Worm (Caenorhabditis elegans) whole organism, L1 larva: Measurements from ENCODE around the gene C17H11.5.
"Not testable (repeated sequence)": the region's sequence is repeated elsewhere in the genome, so short reads cannot be mapped to it uniquely, and the experiment has no call there.

Experiments used
- fkh-10 ChIP-seq: sonication (generic microtip); optimal IDR thresholded peaks from 2 replicates; lab custom pipeline; 2017; ENCODE audit warnings: missing biosample characterization, missing genetic modification reagents, missing genetic modification characterization
- fkh-8 ChIP-seq: sonication (generic microtip); optimal IDR thresholded peaks from 2 replicates; lab custom pipeline; 2016; ENCODE audit warnings: mild to moderate bottlenecking, missing genetic modification characterization, missing compliant biosample characterization
- lsy-2 ChIP-seq, 2 experiments: fragments of 150-350 bp; optimal IDR thresholded peaks; 2 replicates each; lab custom pipeline; 2014; ENCODE audit warnings: missing biosample characterization in 2 of 2, missing genetic modification characterization in 2 of 2
- nhr-12 ChIP-seq: sonication (generic microtip); optimal IDR thresholded peaks from 2 replicates; lab custom pipeline; 2017; ENCODE audit warnings: missing biosample characterization, missing genetic modification characterization
- nhr-76 ChIP-seq: sonication (generic microtip); optimal IDR thresholded peaks from 2 replicates; lab custom pipeline; 2017; ENCODE audit warnings: missing biosample characterization, missing genetic modification characterization
- nhr-85 ChIP-seq: sonication (generic microtip); peaks from one replicate; lab custom pipeline; 2016; ENCODE audit warnings: missing genetic modification characterization, inconsistent platforms, missing compliant biosample characterization
- rnt-1 ChIP-seq: sonication (generic microtip); optimal IDR thresholded peaks from 2 replicates; lab custom pipeline; 2016; ENCODE audit warnings: mild to moderate bottlenecking, missing genetic modification characterization, moderate library complexity, missing compliant biosample characterization
- tlp-1 ChIP-seq: fragments of 150-350 bp; optimal IDR thresholded peaks from 2 replicates; lab custom pipeline; 2014; ENCODE audit warnings: missing biosample characterization, missing genetic modification characterization
- ztf-11 ChIP-seq, 2 experiments: sonication (generic microtip); optimal IDR thresholded peaks; 2 replicates each; lab custom pipeline; 2016 to 2017; ENCODE audit warnings: missing genetic modification characterization in 2 of 2, missing biosample characterization in 1 of 2, missing compliant biosample characterization in 1 of 2

DNA sequence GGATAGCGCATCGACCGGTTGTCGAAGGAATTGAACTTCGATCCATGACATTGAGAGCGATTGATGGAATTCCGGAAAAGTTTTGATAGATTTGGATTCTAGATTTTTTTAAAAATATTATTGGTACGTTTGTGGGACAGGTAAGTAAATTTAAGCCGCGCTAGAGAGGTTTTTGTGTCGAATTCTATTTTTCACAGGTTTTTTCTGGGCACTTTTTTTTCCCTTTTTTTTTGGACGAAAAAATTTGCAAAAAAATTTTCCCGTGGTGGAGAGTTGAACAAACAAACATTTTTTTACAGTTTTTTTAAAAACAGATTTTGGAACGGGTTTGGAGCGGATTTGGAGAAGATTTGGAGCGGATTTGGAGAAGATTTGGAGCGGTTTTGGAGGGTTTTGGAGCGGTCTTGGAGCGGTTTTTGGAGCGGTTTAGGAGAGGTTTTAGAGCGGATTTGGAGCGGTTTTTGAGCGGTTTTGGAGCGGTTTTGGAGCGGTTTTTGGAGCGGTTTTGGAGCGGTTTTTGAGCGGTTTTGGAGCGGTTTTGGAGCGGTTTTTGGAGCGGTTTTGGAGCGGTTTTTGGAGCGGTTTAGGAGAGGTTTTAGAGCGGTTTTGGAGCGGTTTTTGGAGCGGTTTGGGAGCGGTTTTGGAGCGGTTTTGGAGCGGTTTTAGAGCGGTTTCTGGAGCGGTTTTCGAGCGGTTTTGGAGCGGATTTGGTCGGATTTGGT is 3.2 kb downstream of the C17H11.5 start, which contains the start of gene C17H11.4:
- TF ChIP-seq fkh-10; tlp-1 (tag; lab: Kevin White, UChicago); fkh-8; lsy-2 (tag; optimal IDR thresholded peaks at IDR 0.05; lab: Kevin White, UChicago); nhr-76 (tag; lab: Kevin White, UChicago); nhr-12 (tag; lab: Kevin White, UChicago); ztf-11 (tag; optimal IDR thresholded peaks at IDR 0.05; lab: Kevin White, UChicago); rnt-1: not testable (repeated sequence)
- peak; percentile 10 for TF ChIP-seq nhr-85 (tag; lab: Kevin White, UChicago)
